Worm (Caenorhabditis elegans) whole organism, young adult: ENCODE results near the gene kel-8.

Experiments used
- B0019.2 ChIP-seq: fragments of 200-800 bp; sonication (Bioruptor generic); conservative IDR thresholded peaks from 2 replicates; pipeline ENCODE4 v1.3.6; 2022; ENCODE audit warnings: missing genetic modification reagents, missing genetic modification characterization, missing compliant biosample characterization
- B0336.3 ChIP-seq: fragments of 200-800 bp; sonication (Bioruptor generic); IDR thresholded peaks from 2 replicates; pipeline ENCODE4 v1.3.6; 2022; ENCODE audit warnings: missing genetic modification characterization, missing compliant biosample characterization
- C06A6.2 ChIP-seq: fragments of 200-800 bp; sonication (Bioruptor generic); conservative IDR thresholded peaks from 2 replicates; pipeline ENCODE4 v1.3.6; 2022; ENCODE audit warnings: missing genetic modification characterization, missing compliant biosample characterization
- D2030.7 ChIP-seq: fragments of 200-800 bp; sonication (Bioruptor generic); IDR thresholded peaks from 2 replicates; pipeline ENCODE4 v1.3.6; 2022; ENCODE audit warnings: missing genetic modification reagents, missing genetic modification characterization, missing compliant biosample characterization
- F33H1.4 ChIP-seq: fragments of 200-800 bp; sonication (Bioruptor generic); IDR thresholded peaks from 2 replicates; pipeline ENCODE4 v1.3.6; 2022; ENCODE audit warnings: missing genetic modification reagents, missing genetic modification characterization, missing compliant biosample characterization
- F39B2.1 ChIP-seq: fragments of 200-800 bp; sonication (Bioruptor generic); IDR thresholded peaks from 2 replicates; pipeline ENCODE4 v1.3.6; 2022; ENCODE audit warnings: missing genetic modification reagents, missing genetic modification characterization, missing compliant biosample characterization
- F55B11.4 ChIP-seq: sonication (generic microtip); optimal IDR thresholded peaks from 2 replicates; lab custom pipeline; 2016; ENCODE audit warnings: missing compliant biosample characterization, missing genetic modification characterization, borderline replicate concordance; ENCODE audit not compliant: insufficient read depth
- K11D2.4 ChIP-seq: fragments of 200-800 bp; sonication (Bioruptor generic); IDR thresholded peaks from 2 replicates; pipeline ENCODE4 v1.3.6; 2022; ENCODE audit warnings: missing genetic modification reagents, missing genetic modification characterization, missing compliant biosample characterization
- K12H6.12 ChIP-seq: fragments of 200-800 bp; sonication (Bioruptor generic); optimal IDR thresholded peaks from 2 replicates; lab custom pipeline; 2018; ENCODE audit warnings: mild to moderate bottlenecking, missing genetic modification characterization, missing compliant biosample characterization
- T26A5.8 ChIP-seq: sonication (generic microtip); optimal IDR thresholded peaks from 2 replicates; lab custom pipeline; 2016; ENCODE audit warnings: missing genetic modification characterization, missing compliant biosample characterization
- Y53F4B.3 ChIP-seq: fragments of 200-800 bp; sonication (Bioruptor generic); IDR thresholded peaks from 2 replicates; pipeline ENCODE4 v1.3.6; 2022; ENCODE audit warnings: missing genetic modification reagents, missing genetic modification characterization, missing compliant biosample characterization
- Y95B8A.8 ChIP-seq: fragments of 200-800 bp; sonication (Bioruptor generic); IDR thresholded peaks from 2 replicates; pipeline ENCODE4 v1.3.6; 2022; ENCODE audit warnings: missing genetic modification reagents, missing genetic modification characterization, missing compliant biosample characterization
- aptf-2 ChIP-seq: fragments of 200-800 bp; sonication (Bioruptor generic); conservative IDR thresholded peaks from 2 replicates; pipeline ENCODE4 v1.3.6; 2022; ENCODE audit warnings: missing genetic modification reagents, missing genetic modification characterization, missing compliant biosample characterization
- athp-1 ChIP-seq: sonication (generic microtip); optimal IDR thresholded peaks from 2 replicates; lab custom pipeline; 2017; ENCODE audit warnings: mild to moderate bottlenecking, missing genetic modification characterization, missing compliant biosample characterization
- attf-6 ChIP-seq: fragments of 200-800 bp; sonication (Bioruptor generic); IDR thresholded peaks from 2 replicates; pipeline ENCODE4 v1.3.6; 2022; ENCODE audit warnings: missing genetic modification reagents, missing genetic modification characterization, missing compliant biosample characterization
- ceh-40 ChIP-seq: fragments of 200-800 bp; sonication (Bioruptor generic); IDR thresholded peaks from 2 replicates; pipeline ENCODE4 v1.3.6; 2022; ENCODE audit warnings: missing genetic modification characterization, missing compliant biosample characterization
- dox-1 ChIP-seq: fragments of 200-800 bp; sonication (Bioruptor generic); IDR thresholded peaks from 2 replicates; pipeline ENCODE4 v1.3.6; 2022; ENCODE audit warnings: missing genetic modification reagents, missing genetic modification characterization, missing compliant biosample characterization
- dpff-1 ChIP-seq: sonication (generic microtip); optimal IDR thresholded peaks from 2 replicates; lab custom pipeline; 2017; ENCODE audit warnings: mild to moderate bottlenecking, missing genetic modification characterization, missing compliant biosample characterization
- dpl-1 ChIP-seq: fragments of 150-350 bp; optimal IDR thresholded peaks from 2 replicates; lab custom pipeline; 2014; ENCODE audit warnings: missing biosample characterization, missing genetic modification reagents, missing genetic modification characterization
- egrh-3 ChIP-seq: fragments of 200-800 bp; sonication (Bioruptor generic); IDR thresholded peaks from 2 replicates; pipeline ENCODE4 v1.3.6; 2022; ENCODE audit warnings: missing genetic modification reagents, missing genetic modification characterization, missing compliant biosample characterization
- ekl-4 ChIP-seq: fragments of 200-800 bp; sonication (Bioruptor generic); IDR thresholded peaks from 2 replicates; pipeline ENCODE4 v1.3.6; 2022; ENCODE audit warnings: missing genetic modification reagents, missing genetic modification characterization, missing compliant biosample characterization
- fkh-3 ChIP-seq: sonication (generic microtip); optimal IDR thresholded peaks from 2 replicates; lab custom pipeline; 2016; ENCODE audit warnings: mild to moderate bottlenecking, missing genetic modification characterization, missing compliant biosample characterization
- him-1 ChIP-seq: sonication (generic microtip); optimal IDR thresholded peaks from 2 replicates; lab custom pipeline; 2016; ENCODE audit warnings: missing genotype, missing genetic modification reagents, missing genetic modification characterization, missing compliant biosample characterization
- hsf-1 ChIP-seq: fragments of 200-800 bp; sonication (Bioruptor generic); IDR thresholded peaks from 2 replicates; pipeline ENCODE4 v1.3.6; 2022; ENCODE audit warnings: missing genetic modification reagents, missing genetic modification characterization, missing compliant biosample characterization
- lag-1 ChIP-seq: fragments of 200-800 bp; sonication (Bioruptor generic); IDR thresholded peaks from 2 replicates; pipeline ENCODE4 v1.3.6; 2022; ENCODE audit warnings: missing genetic modification reagents, missing genetic modification characterization, missing compliant biosample characterization
- let-526 ChIP-seq: fragments of 200-800 bp; sonication (Bioruptor generic); IDR thresholded peaks from 2 replicates; pipeline ENCODE4 v1.3.6; 2022; ENCODE audit warnings: missing genetic modification reagents, missing genetic modification characterization, missing compliant biosample characterization
- let-607 ChIP-seq, 2 experiments: fragments of 200-800 bp in 1 of 2; sonication (Bioruptor generic) in 1 of 2; sonication (generic microtip) in 1 of 2; optimal IDR thresholded peaks; 2 replicates each; lab custom pipeline; 2016 to 2018; ENCODE audit warnings: mild to moderate bottlenecking in 2 of 2, missing compliant biosample characterization in 2 of 2, missing genetic modification characterization in 2 of 2, moderate library complexity in 2 of 2, missing genotype in 1 of 2
- lin-35 ChIP-seq, 3 experiments: fragments of 150-350 bp in 2 of 3; sonication (generic microtip) in 1 of 3; optimal IDR thresholded peaks; 2 replicates each; lab custom pipeline; 2014 to 2018; ENCODE audit warnings: missing biosample characterization in 3 of 3, missing genetic modification characterization in 3 of 3, missing genetic modification reagents in 3 of 3
- lin-54 ChIP-seq: fragments of 200-800 bp; sonication (Bioruptor generic); optimal IDR thresholded peaks from 2 replicates; lab custom pipeline; 2018; ENCODE audit warnings: mild to moderate bottlenecking, missing genetic modification characterization, missing compliant biosample characterization
- lsl-1 ChIP-seq: fragments of 200-800 bp; sonication (Bioruptor generic); optimal IDR thresholded peaks from 2 replicates; lab custom pipeline; 2018; ENCODE audit warnings: mild to moderate bottlenecking, missing genetic modification characterization, moderate library complexity, missing compliant biosample characterization
- madf-8 ChIP-seq: fragments of 200-800 bp; sonication (Bioruptor generic); conservative IDR thresholded peaks from 2 replicates; pipeline ENCODE4 v1.3.6; 2022; ENCODE audit warnings: missing genetic modification reagents, missing genetic modification characterization, missing compliant biosample characterization
- mes-4 ChIP-seq: sonication (generic microtip); optimal IDR thresholded peaks from 2 replicates; lab custom pipeline; 2016; ENCODE audit warnings: missing genotype, missing genetic modification characterization, missing compliant biosample characterization
- nhr-120 ChIP-seq: fragments of 200-800 bp; sonication (Bioruptor generic); IDR thresholded peaks from 2 replicates; pipeline ENCODE4 v1.3.6; 2022; ENCODE audit warnings: missing genetic modification characterization, missing compliant biosample characterization
- nhr-179 ChIP-seq: sonication (generic microtip); optimal IDR thresholded peaks from 2 replicates; lab custom pipeline; 2016; ENCODE audit warnings: mild to moderate bottlenecking, missing genetic modification characterization, missing compliant biosample characterization
- pbrm-1 ChIP-seq: fragments of 200-800 bp; sonication (Bioruptor generic); IDR thresholded peaks from 2 replicates; pipeline ENCODE4 v1.3.6; 2022; ENCODE audit warnings: missing genetic modification reagents, missing genetic modification characterization, missing compliant biosample characterization
- pha-4 ChIP-seq: fragments of 150-350 bp; sonication (generic microtip); optimal IDR thresholded peaks from 2 replicates; lab custom pipeline; 2014; ENCODE audit warnings: missing biosample characterization, missing genetic modification reagents, missing genetic modification characterization
- rpc-1 ChIP-seq, 2 experiments: fragments of 150-350 bp in 1 of 2; sonication (generic microtip) in 1 of 2; optimal IDR thresholded peaks; 2 replicates each; lab custom pipeline; 2014 to 2018; ENCODE audit warnings: missing biosample characterization in 1 of 2, missing genetic modification characterization in 1 of 2, missing genetic modification reagents in 1 of 2, missing genotype in 1 of 2
- sdz-38 ChIP-seq: sonication (generic microtip); optimal IDR thresholded peaks from 2 replicates; lab custom pipeline; 2016; ENCODE audit warnings: missing genotype, missing genetic modification characterization, missing compliant biosample characterization
- snpc-3.4 ChIP-seq: sonication (generic microtip); optimal IDR thresholded peaks from 2 replicates; lab custom pipeline; 2017; ENCODE audit warnings: missing genetic modification characterization, mild to moderate bottlenecking, missing compliant biosample characterization, antibody characterized with exemption, moderate library complexity, missing genotype, missing genetic modification reagents
- zfh-2 ChIP-seq: fragments of 200-800 bp; sonication (Bioruptor generic); conservative IDR thresholded peaks from 2 replicates; pipeline ENCODE4 v1.3.6; 2022; ENCODE audit warnings: missing genetic modification reagents, missing genetic modification characterization, missing compliant biosample characterization
- ztf-18 ChIP-seq: sonication (generic microtip); optimal IDR thresholded peaks from 2 replicates; lab custom pipeline; 2016; ENCODE audit warnings: missing genotype, mild to moderate bottlenecking, missing genetic modification characterization, missing compliant biosample characterization
- ztf-28 ChIP-seq: fragments of 200-800 bp; sonication (Bioruptor generic); IDR thresholded peaks from 2 replicates; pipeline ENCODE4 v1.3.6; 2022; ENCODE audit warnings: missing genetic modification reagents, missing genetic modification characterization, missing compliant biosample characterization

The kel-8 gene

DNA sequence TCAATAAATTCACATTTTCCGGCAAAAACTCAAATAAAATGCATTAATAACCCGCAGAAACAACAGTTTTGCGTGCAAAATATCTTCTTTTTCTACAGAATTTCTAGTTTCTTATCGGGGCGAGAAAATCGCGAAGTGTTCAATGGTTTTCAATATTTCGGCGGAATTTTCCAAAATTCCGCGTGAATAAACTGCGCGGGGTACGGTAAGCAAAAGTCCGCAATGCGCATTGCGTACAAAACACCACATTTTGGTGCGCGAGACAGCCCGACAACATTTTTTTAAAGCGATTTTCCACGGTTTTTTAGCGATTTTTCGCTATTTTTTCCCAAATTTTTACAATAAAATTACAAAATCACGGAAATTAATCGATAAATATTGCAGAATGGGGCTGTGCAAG lies 23.1 kb downstream of the kel-8 start, which contains the start of gene Y45G12B.2 (continued):
- TF ChIP-seq D2030.7 (GFP tag; lab: Robert Waterston, UW) (peak; percentile 56; the same call in 1 of the 2 replicates), lsl-1 (peak; percentile 93), lin-54 (GFP tag; lab: Kevin White, UChicago) (peak; percentile 73), lag-1 (GFP tag; lab: Robert Waterston, UW) (no peak), athp-1 (tag; lab: Kevin White, UChicago) (peak; percentile 6), B0019.2 (no peak), F39B2.1 (GFP tag; lab: Robert Waterston, UW) (no peak), Y53F4B.3 (GFP tag; lab: Robert Waterston, UW) (no peak), nhr-120 (GFP tag; lab: Robert Waterston, UW) (no peak), dpff-1 (tag; lab: Kevin White, UChicago) (no peak), attf-6 (GFP tag; lab: Robert Waterston, UW) (no peak), ztf-18 (tag; lab: Kevin White, UChicago) (peak; percentile 5), madf-8 (GFP tag; lab: Robert Waterston, UW) (no peak; the same call in 1 of the 2 replicates), Y95B8A.8 (GFP tag; lab: Robert Waterston, UW) (peak; percentile 41; the same call in 1 of the 2 replicates), aptf-2 (GFP tag; lab: Robert Waterston, UW) (no peak), pha-4 (tag; lab: Kevin White, UChicago) (no peak), dpl-1 (GFP tag; lab: Kevin White, UChicago) (peak; percentile 50), ztf-28 (no peak), ceh-40 (GFP tag; lab: Robert Waterston, UW) (no peak), nhr-179 (no peak), B0336.3 (GFP tag; lab: Robert Waterston, UW) (peak; percentile 53; the same call in 1 of the 2 replicates), ekl-4 (GFP tag; lab: Robert Waterston, UW) (no peak), mes-4 (no peak), let-526 (GFP tag; lab: Robert Waterston, UW) (no peak), F33H1.4 (GFP tag; lab: Robert Waterston, UW) (peak; percentile 37), let-607 (tag; optimal IDR thresholded peaks at IDR 0.05; lab: Kevin White, UChicago) (no peak), fkh-3 (tag; lab: Kevin White, UChicago) (no peak), hsf-1 (GFP tag; lab: Robert Waterston, UW) (no peak), pbrm-1 (peak; percentile 62; the same call in 1 of the 2 replicates), T26A5.8 (tag; lab: Kevin White, UChicago) (no peak), him-1 (tag; lab: Kevin White, UChicago) (no peak), F55B11.4 (no peak), C06A6.2 (no peak), lin-35 (GFP tag; optimal IDR thresholded peaks at IDR 0.05; lab: Kevin White, UChicago) (peak in 1 of 3 experiments; percentile 57), sdz-38 (tag; lab: Kevin White, UChicago) (no peak), K12H6.12 (tag; lab: Kevin White, UChicago) (no peak), dox-1 (peak; percentile 81), zfh-2 (GFP tag; lab: Robert Waterston, UW) (no peak)
- TF ChIP-seq, all 124 proteins: peak for 27

- TF ChIP-seq pha-4 (tag; lab: Kevin White, UChicago) = no peak
- TF ChIP-seq egrh-3 (GFP tag; lab: Robert Waterston, UW) = peak; percentile 41; the same call in 1 of the 2 replicates
- no peak for TF ChIP-seq rpc-1 (optimal IDR thresholded peaks at IDR 0.05; lab: Kevin White, UChicago)
- TF ChIP-seq rpc-1 (tag; optimal IDR thresholded peaks at IDR 0.05; lab: Kevin White, UChicago) = no peak
- TF ChIP-seq mes-4 = no peak
- no peak for TF ChIP-seq F33H1.4 (GFP tag; lab: Robert Waterston, UW)
- no peak for TF ChIP-seq ztf-28
- TF ChIP-seq zfh-2 (GFP tag; lab: Robert Waterston, UW) = peak; percentile 79
- TF ChIP-seq K11D2.4 (GFP tag; lab: Robert Waterston, UW) = no peak
- no peak for TF ChIP-seq snpc-3.4 (tag; lab: Kevin White, UChicago)
Observed at ce11 chrV:2695935-2696334, 24.7 kb downstream of the kel-8 start, which contains the start of gene Y45G12B.3. Gene Y45G12B.3, minus strand, starts transcription at chrV:2696254.
